Fruit fly (Drosophila melanogaster): Measurements from ENCODE around the gene Usp12-46.

Usp12-46 gene

dm6 chr3R:22750534-22750947 is at the start of gene Usp12-46, which contains the start of the genes rumi and CG7029:
Gene Usp12-46, plus strand, starts transcription at chr3R:22750901.
Gene rumi, minus strand, starts transcription at chr3R:22750597.
Gene CG7029, plus strand, starts transcription at chr3R:22750901.
- TF ChIP-seq Mnt (GFP tag; optimal IDR thresholded peaks at IDR 0.05) (peak; percentile 76), Clk (GFP tag; optimal IDR thresholded peaks at IDR 0.05) (peak; percentile 78), CG11617 (GFP tag; optimal IDR thresholded peaks at IDR 0.05) (peak; percentile 83), toe (GFP tag; optimal IDR thresholded peaks at IDR 0.05) (no peak), pad (GFP tag; optimal IDR thresholded peaks at IDR 0.05) (peak; percentile 59), Crg-1 (GFP tag; optimal IDR thresholded peaks at IDR 0.05) (peak; percentile 69), CG7101 (tag; optimal IDR thresholded peaks at IDR 0.05) (peak; percentile 85), Hr96 (GFP tag; optimal IDR thresholded peaks at IDR 0.05) (peak; percentile 92), kay (GFP tag; ENCODE audit: borderline replicate concordance) (no peak), CG33017 (tag; optimal IDR thresholded peaks at IDR 0.05) (peak; percentile 83), CG12768 (GFP tag; optimal IDR thresholded peaks at IDR 0.05) (peak; percentile 82), CG1620 (GFP tag; optimal IDR thresholded peaks at IDR 0.05) (peak; percentile 89), CG5204 (GFP tag; optimal IDR thresholded peaks at IDR 0.05) (no peak), CG7045 (GFP tag; optimal IDR thresholded peaks at IDR 0.05) (peak; percentile 80), ovo (GFP tag; optimal IDR thresholded peaks at IDR 0.05) (peak; percentile 79), cic (GFP tag; optimal IDR thresholded peaks at IDR 0.05) (peak; percentile 44), bab1 (GFP tag; optimal IDR thresholded peaks at IDR 0.05) (peak; percentile 90), CG14711 (tag; optimal IDR thresholded peaks at IDR 0.05) (peak; percentile 98), cnc (optimal IDR thresholded peaks at IDR 0.05) (no peak), tj (GFP tag; optimal IDR thresholded peaks at IDR 0.05) (peak; percentile 89)

- TF ChIP-seq cic (GFP tag; optimal IDR thresholded peaks at IDR 0.05) (no peak), cnc (optimal IDR thresholded peaks at IDR 0.05) (no peak), CG5204 (GFP tag; optimal IDR thresholded peaks at IDR 0.05) (no peak), Clk (GFP tag; optimal IDR thresholded peaks at IDR 0.05) (no peak), CG33017 (tag; optimal IDR thresholded peaks at IDR 0.05) (no peak), kay (GFP tag; ENCODE audit: borderline replicate concordance) (no peak), CG11617 (GFP tag; optimal IDR thresholded peaks at IDR 0.05) (no peak), CG14711 (tag; optimal IDR thresholded peaks at IDR 0.05) (no peak), CG12768 (GFP tag; optimal IDR thresholded peaks at IDR 0.05) (no peak)
Observed at dm6 chr3R:22701793-22702192, 48.9 kb upstream of the Usp12-46 start, which contains the start of the genes CG6972 and CCAP. Gene CG6972, plus strand, starts transcription at chr3R:22702007. Gene CCAP, minus strand, starts transcription at chr3R:22702084.

- TF ChIP-seq tj (GFP tag; optimal IDR thresholded peaks at IDR 0.05) (no peak), pad (GFP tag; optimal IDR thresholded peaks at IDR 0.05) (no peak), CG7101 (tag; optimal IDR thresholded peaks at IDR 0.05) (no peak), cnc (optimal IDR thresholded peaks at IDR 0.05) (no peak), Clk (GFP tag; optimal IDR thresholded peaks at IDR 0.05) (no peak), CG33017 (tag; optimal IDR thresholded peaks at IDR 0.05) (no peak), toe (GFP tag; optimal IDR thresholded peaks at IDR 0.05) (no peak), cic (GFP tag; optimal IDR thresholded peaks at IDR 0.05) (no peak), CG12768 (GFP tag; optimal IDR thresholded peaks at IDR 0.05) (no peak), ovo (GFP tag; optimal IDR thresholded peaks at IDR 0.05) (no peak), CG1620 (GFP tag; optimal IDR thresholded peaks at IDR 0.05) (no peak), CG11617 (GFP tag; optimal IDR thresholded peaks at IDR 0.05) (no peak), Hr96 (GFP tag; optimal IDR thresholded peaks at IDR 0.05) (no peak), CG7045 (GFP tag; optimal IDR thresholded peaks at IDR 0.05) (no peak), CG14711 (tag; optimal IDR thresholded peaks at IDR 0.05) (no peak), Crg-1 (GFP tag; optimal IDR thresholded peaks at IDR 0.05) (no peak), kay (GFP tag; ENCODE audit: borderline replicate concordance) (no peak), bab1 (GFP tag; optimal IDR thresholded peaks at IDR 0.05) (no peak)
Observed at dm6 chr3R:22707178-22707577, 43.5 kb upstream of the Usp12-46 start, which contains the start of gene CG13842. Gene CG13842, minus strand, starts transcription at chr3R:22707278.

- TF ChIP-seq Hr96 (GFP tag; optimal IDR thresholded peaks at IDR 0.05) = no peak
- TF ChIP-seq kay (GFP tag; ENCODE audit: borderline replicate concordance) = no peak
- no peak for TF ChIP-seq Clk (GFP tag; optimal IDR thresholded peaks at IDR 0.05)
- no peak for TF ChIP-seq CG7045 (GFP tag; optimal IDR thresholded peaks at IDR 0.05)
- TF ChIP-seq cic (GFP tag; optimal IDR thresholded peaks at IDR 0.05) = no peak
- TF ChIP-seq toe (GFP tag; optimal IDR thresholded peaks at IDR 0.05) = no peak
- TF ChIP-seq CG7101 (tag; optimal IDR thresholded peaks at IDR 0.05) = no peak
- TF ChIP-seq cnc (optimal IDR thresholded peaks at IDR 0.05) = no peak
- TF ChIP-seq CG1620 (GFP tag; optimal IDR thresholded peaks at IDR 0.05) = no peak
Observed at dm6 chr3R:22710662-22711061, 40.0 kb upstream of the Usp12-46 start, which contains the start of gene CG4907. Gene CG4907, minus strand, starts transcription at chr3R:22710762.

- TF ChIP-seq CG1620 (GFP tag; optimal IDR thresholded peaks at IDR 0.05) (no peak), CG7045 (GFP tag; optimal IDR thresholded peaks at IDR 0.05) (no peak), CG5204 (GFP tag; optimal IDR thresholded peaks at IDR 0.05) (no peak), CG33017 (tag; optimal IDR thresholded peaks at IDR 0.05) (no peak), cic (GFP tag; optimal IDR thresholded peaks at IDR 0.05) (no peak), CG14711 (tag; optimal IDR thresholded peaks at IDR 0.05) (no peak), Hr96 (GFP tag; optimal IDR thresholded peaks at IDR 0.05) (no peak), Mnt (GFP tag; optimal IDR thresholded peaks at IDR 0.05) (no peak), ovo (GFP tag; optimal IDR thresholded peaks at IDR 0.05) (no peak), cnc (optimal IDR thresholded peaks at IDR 0.05) (no peak), Crg-1 (GFP tag; optimal IDR thresholded peaks at IDR 0.05) (no peak), Clk (GFP tag; optimal IDR thresholded peaks at IDR 0.05) (no peak), pad (GFP tag; optimal IDR thresholded peaks at IDR 0.05) (no peak), bab1 (GFP tag; optimal IDR thresholded peaks at IDR 0.05) (no peak), toe (GFP tag; optimal IDR thresholded peaks at IDR 0.05) (no peak), CG12768 (GFP tag; optimal IDR thresholded peaks at IDR 0.05) (no peak), CG7101 (tag; optimal IDR thresholded peaks at IDR 0.05) (no peak), kay (GFP tag; ENCODE audit: borderline replicate concordance) (no peak), tj (GFP tag; optimal IDR thresholded peaks at IDR 0.05) (no peak)
Observed at dm6 chr3R:22717863-22718262, 32.8 kb upstream of the Usp12-46 start.

- TF ChIP-seq kay (GFP tag; ENCODE audit: borderline replicate concordance) (peak; percentile 79), CG11617 (GFP tag; optimal IDR thresholded peaks at IDR 0.05) (no peak)
Observed at dm6 chr3R:22718401-22718800, 32.3 kb upstream of the Usp12-46 start.

Data from whole organism, adult.